Worm (Caenorhabditis elegans) whole organism, late embryonic: ENCODE measurements around the gene C54C6.4.

Source experiments
- ama-1 ChIP-seq: fragments of 150-350 bp; optimal IDR thresholded peaks from 2 replicates; lab custom pipeline; 2014
- dmd-4 ChIP-seq: sonication (generic microtip); optimal IDR thresholded peaks from 2 replicates; lab custom pipeline; 2016; ENCODE audit warnings: borderline replicate concordance, missing genetic modification characterization, missing compliant biosample characterization
- nhr-11 ChIP-seq: fragments of 150-350 bp; optimal IDR thresholded peaks from 2 replicates; lab custom pipeline; 2014; ENCODE audit warnings: missing biosample characterization, missing genetic modification characterization
- sox-2 ChIP-seq: fragments of 200-800 bp; sonication (Bioruptor generic); IDR thresholded peaks from 2 replicates; pipeline ENCODE4 v1.3.6; 2022; ENCODE audit warnings: missing genetic modification reagents, missing genetic modification characterization, missing compliant biosample characterization

DNA sequence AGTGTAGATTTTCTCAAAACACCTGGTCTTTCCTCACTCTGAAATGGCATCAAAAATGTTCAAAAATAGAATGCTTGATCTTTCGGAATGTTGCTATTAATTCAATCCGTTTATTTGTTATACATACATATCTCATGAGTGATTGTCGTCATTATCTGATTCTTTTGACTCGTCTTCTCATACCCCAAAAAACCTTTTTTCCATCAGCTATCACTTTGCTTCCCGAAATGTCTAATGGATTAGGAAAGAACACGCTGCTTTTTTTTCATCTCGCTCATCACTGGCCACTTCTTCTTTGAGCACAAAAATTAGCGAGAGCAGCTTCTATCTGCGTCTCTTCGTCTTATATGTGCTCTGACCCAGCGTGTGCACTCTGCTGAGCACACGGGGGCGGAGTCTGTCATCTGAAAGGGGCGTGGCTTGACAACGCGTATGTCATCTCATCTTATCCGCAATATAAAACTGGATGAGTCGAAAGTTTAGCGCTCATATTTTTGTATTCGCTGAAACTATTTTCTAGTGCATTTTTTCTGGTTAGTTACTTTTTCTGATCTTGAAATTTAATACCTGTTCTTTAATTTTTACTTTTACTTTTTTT is 11.4 kb downstream of the C54C6.4 start:
- TF ChIP-seq dmd-4 (tag; lab: Kevin White, UChicago) = no peak
- no peak for TF ChIP-seq nhr-11 (tag; lab: Kevin White, UChicago)
- no peak for TF ChIP-seq ama-1
- TF ChIP-seq sox-2 (GFP tag; lab: Robert Waterston, UW) = no peak
